Worm (Caenorhabditis elegans) whole organism, late embryonic: ENCODE measurements around the gene prx-1.

ENCODE experiments used
- C08G9.2 ChIP-seq: sonication (generic microtip); optimal IDR thresholded peaks from 2 replicates; lab custom pipeline; 2016; ENCODE audit warnings: mild to moderate bottlenecking, missing genetic modification characterization, moderate library complexity, missing compliant biosample characterization
- C38D4.7 ChIP-seq: fragments of 200-800 bp; sonication (Bioruptor generic); optimal IDR thresholded peaks from 2 replicates; lab custom pipeline; 2018; ENCODE audit warnings: mild to moderate bottlenecking, missing genetic modification characterization, moderate library complexity, missing compliant biosample characterization
- F13H6.1 ChIP-seq: sonication (generic microtip); optimal IDR thresholded peaks from 2 replicates; lab custom pipeline; 2016; ENCODE audit warnings: missing genetic modification characterization, missing compliant biosample characterization
- K09A11.1 ChIP-seq: sonication (generic microtip); optimal IDR thresholded peaks from 2 replicates; lab custom pipeline; 2017; ENCODE audit warnings: antibody characterized with exemption, mild to moderate bottlenecking, missing genetic modification characterization, missing compliant biosample characterization; ENCODE audit not compliant: insufficient read depth
- Y22D7AL.16 ChIP-seq: sonication (generic microtip); optimal IDR thresholded peaks from 2 replicates; lab custom pipeline; 2016; ENCODE audit warnings: missing genetic modification characterization, missing compliant biosample characterization
- ceh-14 ChIP-seq: sonication (generic microtip); optimal IDR thresholded peaks from 2 replicates; lab custom pipeline; 2016; ENCODE audit warnings: missing genotype, missing genetic modification characterization, missing compliant biosample characterization
- ceh-19 ChIP-seq: fragments of 200-800 bp; sonication (Bioruptor generic); optimal IDR thresholded peaks from 2 replicates; lab custom pipeline; 2018; ENCODE audit warnings: mild to moderate bottlenecking, missing genetic modification characterization, missing compliant biosample characterization
- ceh-22 ChIP-seq: sonication (generic microtip); optimal IDR thresholded peaks from 2 replicates; lab custom pipeline; 2017; ENCODE audit warnings: missing biosample characterization, missing genetic modification characterization
- ceh-31 ChIP-seq: sonication (generic microtip); optimal IDR thresholded peaks from 2 replicates; lab custom pipeline; 2016; ENCODE audit warnings: missing genetic modification characterization, missing compliant biosample characterization
- ceh-45 ChIP-seq: fragments of 200-800 bp; sonication (Bioruptor generic); IDR thresholded peaks from 2 replicates; pipeline ENCODE4 v1.3.6; 2022; ENCODE audit warnings: missing genetic modification reagents, missing genetic modification characterization, missing compliant biosample characterization
- che-1 ChIP-seq: sonication (generic microtip); optimal IDR thresholded peaks from 2 replicates; lab custom pipeline; 2016; ENCODE audit warnings: mild to moderate bottlenecking, missing genetic modification characterization, missing compliant biosample characterization
- dmd-4 ChIP-seq: sonication (generic microtip); optimal IDR thresholded peaks from 2 replicates; lab custom pipeline; 2016; ENCODE audit warnings: borderline replicate concordance, missing genetic modification characterization, missing compliant biosample characterization
- elt-2 ChIP-seq: sonication (generic microtip); optimal IDR thresholded peaks from 2 replicates; lab custom pipeline; 2016; ENCODE audit warnings: missing genetic modification reagents, missing genetic modification characterization, missing compliant biosample characterization
- elt-4 ChIP-seq: sonication (generic microtip); optimal IDR thresholded peaks from 2 replicates; lab custom pipeline; 2016; ENCODE audit warnings: missing genetic modification characterization, missing compliant biosample characterization
- fkh-6 ChIP-seq: sonication (generic microtip); optimal IDR thresholded peaks from 2 replicates; lab custom pipeline; 2016; ENCODE audit warnings: missing genetic modification characterization, missing compliant biosample characterization
- gmeb-2 ChIP-seq: sonication (generic microtip); optimal IDR thresholded peaks from 2 replicates; lab custom pipeline; 2016; ENCODE audit warnings: missing genetic modification characterization, inconsistent platforms, missing compliant biosample characterization
- hlh-13 ChIP-seq: fragments of 200-800 bp; sonication (Bioruptor generic); optimal IDR thresholded peaks from 2 replicates; lab custom pipeline; 2018; ENCODE audit warnings: mild to moderate bottlenecking, missing genetic modification characterization, missing compliant biosample characterization
- hlh-30 ChIP-seq: sonication (generic microtip); optimal IDR thresholded peaks from 2 replicates; lab custom pipeline; 2017; ENCODE audit warnings: antibody characterized with exemption, missing genetic modification characterization, missing compliant biosample characterization; ENCODE audit not compliant: insufficient read depth
- hlh-8 ChIP-seq: sonication (generic microtip); optimal IDR thresholded peaks from 2 replicates; lab custom pipeline; 2016; ENCODE audit warnings: missing genotype, missing genetic modification characterization, missing compliant biosample characterization
- lin-11 ChIP-seq: fragments of 200-800 bp; sonication (Bioruptor generic); optimal IDR thresholded peaks from 2 replicates; lab custom pipeline; 2018; ENCODE audit warnings: mild to moderate bottlenecking, missing genetic modification characterization, missing compliant biosample characterization
- mec-3 ChIP-seq: sonication (generic microtip); optimal IDR thresholded peaks from 2 replicates; lab custom pipeline; 2016; ENCODE audit warnings: borderline replicate concordance, missing genetic modification characterization, missing compliant biosample characterization
- nhr-11 ChIP-seq: fragments of 150-350 bp; optimal IDR thresholded peaks from 2 replicates; lab custom pipeline; 2014; ENCODE audit warnings: missing biosample characterization, missing genetic modification characterization
- npax-4 ChIP-seq: sonication (generic microtip); optimal IDR thresholded peaks from 2 replicates; lab custom pipeline; 2016; ENCODE audit warnings: missing genetic modification characterization, missing compliant biosample characterization
- odd-2 ChIP-seq: sonication (generic microtip); optimal IDR thresholded peaks from 2 replicates; lab custom pipeline; 2017; ENCODE audit warnings: antibody characterized with exemption, mild to moderate bottlenecking, missing genetic modification characterization, missing compliant biosample characterization
- pag-3 ChIP-seq: sonication (generic microtip); optimal IDR thresholded peaks from 2 replicates; lab custom pipeline; 2016; ENCODE audit warnings: missing compliant biosample characterization, missing genetic modification characterization, borderline replicate concordance
- pha-2 ChIP-seq: sonication (generic microtip); optimal IDR thresholded peaks from 2 replicates; lab custom pipeline; 2017; ENCODE audit warnings: mild to moderate bottlenecking, missing genetic modification characterization, missing compliant biosample characterization
- pha-4 ChIP-seq: fragments of 150-350 bp; optimal IDR thresholded peaks from 2 replicates; lab custom pipeline; 2018; ENCODE audit warnings: missing biosample characterization, missing genetic modification reagents, missing genetic modification characterization
- pqm-1 ChIP-seq: sonication (generic microtip); optimal IDR thresholded peaks from 2 replicates; lab custom pipeline; 2016; ENCODE audit warnings: missing genetic modification characterization, missing compliant biosample characterization
- pros-1 ChIP-seq: fragments of 150-350 bp; optimal IDR thresholded peaks from 2 replicates; lab custom pipeline; 2014; ENCODE audit warnings: missing biosample characterization, missing genetic modification reagents, missing genetic modification characterization
- ref-2 ChIP-seq: sonication (generic microtip); optimal IDR thresholded peaks from 2 replicates; lab custom pipeline; 2016; ENCODE audit warnings: missing genetic modification characterization, missing compliant biosample characterization
- sox-2 ChIP-seq: fragments of 200-800 bp; sonication (Bioruptor generic); IDR thresholded peaks from 2 replicates; pipeline ENCODE4 v1.3.6; 2022; ENCODE audit warnings: missing genetic modification reagents, missing genetic modification characterization, missing compliant biosample characterization
- tbx-7 ChIP-seq: sonication (generic microtip); optimal IDR thresholded peaks from 2 replicates; lab custom pipeline; 2016; ENCODE audit warnings: missing genotype, missing genetic modification characterization, missing compliant biosample characterization
- unc-42 ChIP-seq: sonication (generic microtip); optimal IDR thresholded peaks from 2 replicates; lab custom pipeline; 2016; ENCODE audit warnings: missing genotype, missing genetic modification characterization, missing compliant biosample characterization
- ztf-16 ChIP-seq: sonication (generic microtip); optimal IDR thresholded peaks from 2 replicates; lab custom pipeline; 2017; ENCODE audit warnings: missing genetic modification characterization, missing compliant biosample characterization

Gene prx-1

DNA sequence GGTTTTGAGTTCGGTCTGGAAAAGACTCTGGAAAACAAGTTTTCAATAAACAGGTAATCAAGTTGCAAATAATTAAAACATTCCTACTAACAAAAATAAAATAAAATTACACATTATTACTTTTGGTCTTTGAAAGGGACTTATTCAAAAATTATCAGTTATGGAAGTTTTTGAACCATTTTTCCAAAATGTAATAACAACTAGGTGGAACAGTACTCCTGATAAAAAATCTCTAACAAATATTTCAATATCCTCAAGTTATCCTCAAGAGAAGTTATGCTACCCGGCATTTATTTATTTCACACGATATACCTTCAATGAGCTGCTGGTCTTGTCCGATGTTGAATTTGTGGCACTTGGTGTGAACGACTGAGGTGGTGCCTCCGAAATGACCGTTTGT is 26.0 kb downstream of the prx-1 start:
- TF ChIP-seq C38D4.7 (GFP tag; lab: Kevin White, UChicago) (no peak), ceh-14 (tag; lab: Kevin White, UChicago) (no peak), hlh-13 (GFP tag; lab: Kevin White, UChicago) (no peak), C08G9.2 (tag; lab: Kevin White, UChicago) (no peak), mec-3 (tag; lab: Kevin White, UChicago) (no peak), ceh-31 (tag; lab: Kevin White, UChicago) (no peak), ceh-22 (tag; lab: Kevin White, UChicago) (no peak), hlh-8 (tag; lab: Kevin White, UChicago) (no peak)

DNA sequence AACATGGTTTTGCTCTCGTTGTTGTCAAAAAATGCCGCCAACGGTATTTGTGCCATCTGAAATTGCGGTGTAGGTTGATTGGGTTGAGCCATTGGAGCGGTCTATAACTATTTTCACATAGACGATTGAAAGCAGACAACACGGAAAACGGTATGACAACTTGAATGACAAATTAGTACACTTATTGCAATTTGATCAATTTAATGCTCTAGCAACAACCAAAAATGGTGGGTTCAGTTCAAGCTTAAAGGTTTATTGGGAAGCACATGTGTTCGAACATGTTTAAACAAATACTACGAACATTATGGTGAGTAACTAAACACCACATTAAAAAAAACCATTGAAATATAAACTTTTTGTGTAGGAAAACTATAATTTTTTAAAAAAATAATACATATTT is 26.7 kb downstream of the prx-1 start, which contains the start of gene sel-7:
sel-7 (minus strand) TSS at position 101 of the 400 bp plus-strand sequence.
- TF ChIP-seq npax-4 (tag; lab: Kevin White, UChicago), result no peak
- TF ChIP-seq ceh-45 (GFP tag; lab: Robert Waterston, UW), result no peak
- no peak for TF ChIP-seq odd-2 (tag; lab: Kevin White, UChicago)

DNA sequence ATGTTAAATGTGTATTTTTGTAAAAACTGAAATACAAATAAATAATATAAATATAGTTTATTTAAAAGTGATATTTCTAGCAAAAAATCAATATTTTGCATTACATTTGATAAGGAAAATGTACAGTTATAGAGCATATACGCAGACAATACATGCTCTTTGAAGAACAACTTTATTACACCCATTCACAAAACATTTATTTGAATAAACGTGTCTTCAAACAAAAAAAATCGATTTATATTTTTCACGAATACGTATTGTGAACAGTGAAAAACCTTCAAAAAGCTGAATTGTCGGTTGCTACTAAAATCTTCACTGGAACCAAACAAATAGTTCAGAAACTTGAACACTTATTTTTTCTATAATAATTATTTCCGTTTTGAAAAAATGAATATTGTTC is 33.8 kb downstream of the prx-1 start, which contains the start of gene K04G11.3:
K04G11.3 (minus strand) TSS at position 101 of the 400 bp plus-strand sequence.
- TF ChIP-seq tbx-7 (no peak), F13H6.1 (tag; lab: Kevin White, UChicago) (no peak), nhr-11 (no peak), gmeb-2 (tag; lab: Kevin White, UChicago) (no peak), pha-4 (tag; lab: Kevin White, UChicago) (no peak)

DNA sequence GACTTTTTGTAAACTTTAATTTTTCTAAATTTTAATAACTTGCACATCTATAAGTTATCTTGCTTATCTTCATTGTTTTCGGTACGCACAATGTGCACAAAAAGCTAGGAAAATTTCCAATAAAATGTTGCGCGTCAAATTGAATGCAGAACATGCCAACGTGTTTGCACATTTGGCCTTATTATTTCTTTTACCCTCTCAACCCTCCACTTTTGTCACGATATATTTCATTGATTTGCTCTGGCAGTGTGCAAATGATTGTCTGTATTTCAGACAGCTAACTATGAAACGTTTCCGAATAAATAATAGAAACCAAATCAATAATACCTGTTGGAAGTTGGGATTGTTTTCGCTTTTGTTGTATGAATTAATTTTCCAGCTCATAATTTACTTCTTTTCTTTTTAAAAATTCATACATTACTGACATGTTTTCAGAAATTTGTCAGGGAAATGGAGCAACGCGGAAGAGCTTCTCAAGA is 36.0 kb downstream of the prx-1 start, which contains the start of gene wdr-5.2:
wdr-5.2 (plus strand) TSS at position 429 of the 479 bp plus-strand sequence.
- no peak for TF ChIP-seq hlh-30 (tag; lab: Kevin White, UChicago)
- no peak for TF ChIP-seq nhr-11
- TF ChIP-seq ceh-19 (GFP tag; lab: Kevin White, UChicago), result no peak
- no peak for TF ChIP-seq sox-2 (GFP tag; lab: Robert Waterston, UW)
- no peak for TF ChIP-seq fkh-6
- TF ChIP-seq F13H6.1 (tag; lab: Kevin White, UChicago), result no peak
- TF ChIP-seq pha-4 (tag; lab: Kevin White, UChicago), result no peak
- no peak for TF ChIP-seq K09A11.1 (tag; lab: Kevin White, UChicago)
- TF ChIP-seq Y22D7AL.16 (tag; lab: Kevin White, UChicago), result no peak

DNA sequence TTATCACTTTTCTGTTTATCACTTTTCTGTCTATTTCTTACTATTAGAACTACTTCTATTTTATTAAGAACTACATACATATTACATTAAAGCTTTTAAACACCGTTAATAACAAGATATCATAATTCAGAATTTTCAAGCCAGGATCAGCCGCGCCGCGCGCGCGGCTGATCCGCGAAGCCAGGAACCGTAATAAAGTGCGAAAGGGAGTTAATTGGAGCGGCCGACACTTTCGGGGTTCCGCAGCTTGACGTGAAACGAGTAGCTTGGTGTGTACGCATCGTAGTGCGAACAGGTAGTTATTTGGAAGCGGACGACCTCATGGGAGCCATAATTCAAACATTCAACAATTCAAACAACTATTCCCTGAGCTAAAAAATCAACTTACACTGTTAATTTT is 41.3 kb downstream of the prx-1 start:
- TF ChIP-seq che-1 (tag; lab: Kevin White, UChicago) (no peak), F13H6.1 (tag; lab: Kevin White, UChicago) (no peak), K09A11.1 (tag; lab: Kevin White, UChicago) (no peak), pqm-1 (tag; lab: Kevin White, UChicago) (no peak), lin-11 (tag; lab: Kevin White, UChicago) (no peak), pha-4 (tag; lab: Kevin White, UChicago) (no peak), dmd-4 (tag; lab: Kevin White, UChicago) (no peak), elt-4 (tag; lab: Kevin White, UChicago) (no peak), unc-42 (tag; lab: Kevin White, UChicago) (no peak), gmeb-2 (tag; lab: Kevin White, UChicago) (no peak), ztf-16 (tag; lab: Kevin White, UChicago) (no peak), pha-2 (tag; lab: Kevin White, UChicago) (no peak), ref-2 (tag; lab: Kevin White, UChicago) (no peak), elt-2 (no peak), pag-3 (tag; lab: Kevin White, UChicago) (no peak), ceh-19 (GFP tag; lab: Kevin White, UChicago) (no peak), pros-1 (no peak)
